Fruit fly (Drosophila melanogaster): ENCODE measurements around the gene noc.

DNA sequence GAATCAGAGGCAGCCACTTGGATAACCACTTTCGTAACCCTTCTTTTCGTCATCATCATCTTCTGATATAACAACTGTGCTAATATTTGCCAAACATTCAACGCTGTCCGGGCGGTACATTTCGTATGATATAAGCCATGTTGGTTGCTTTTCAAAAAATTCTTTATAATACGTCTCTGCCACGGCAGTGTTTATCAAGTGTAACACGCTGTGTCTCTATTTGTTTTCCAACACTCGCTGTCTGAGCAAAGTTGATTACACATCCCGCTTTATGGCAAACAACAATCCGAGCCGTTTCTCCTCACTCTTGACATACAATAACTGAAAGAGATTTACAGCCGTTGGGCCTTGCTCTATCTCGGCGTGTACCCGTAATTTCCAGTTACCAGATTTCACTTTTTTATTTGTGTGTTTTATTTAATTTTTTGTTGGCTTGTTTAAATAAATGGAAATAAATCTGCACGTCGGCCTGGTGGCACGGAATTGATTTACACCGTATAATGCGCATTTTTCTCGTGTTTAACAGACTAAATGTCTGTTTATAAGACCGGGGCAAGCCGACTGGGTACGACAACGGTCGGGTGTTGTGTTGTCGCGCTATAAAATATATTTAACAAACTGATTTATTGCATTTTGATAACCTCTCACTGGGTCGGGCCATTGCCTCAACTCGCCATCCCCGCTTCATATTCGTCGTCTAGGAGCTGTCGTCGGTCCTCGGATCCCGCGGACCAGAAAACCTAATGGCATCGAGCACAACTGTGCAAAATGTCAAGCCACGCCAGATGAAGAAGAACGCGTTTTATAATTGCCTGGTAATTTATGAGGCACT is 14.6 kb downstream of the noc start:
- peak; percentile 93 for TF ChIP-seq Mes4 (GFP tag; optimal IDR thresholded peaks at IDR 0.05)
- peak; percentile 74 for TF ChIP-seq luna (GFP tag; optimal IDR thresholded peaks at IDR 0.05)
- TF ChIP-seq nerfin-1 (tag; optimal IDR thresholded peaks at IDR 0.05) = peak; percentile 81
- peak; percentile 61; the same call in 1 of the 2 replicates for TF ChIP-seq Adf1 (GFP tag; IDR thresholded peaks at IDR 0.05)
- peak; percentile 90 for TF ChIP-seq CG3281 (GFP tag; optimal IDR thresholded peaks at IDR 0.05)
- TF ChIP-seq ham (GFP tag; IDR thresholded peaks at IDR 0.05) = peak; percentile 68; the same call in 1 of the 2 replicates
- peak; percentile 52; the same call in 1 of the 2 replicates for TF ChIP-seq Ptx1 (GFP tag; IDR thresholded peaks at IDR 0.05)
- TF ChIP-seq gt (GFP tag; IDR thresholded peaks at IDR 0.05) = peak; percentile 57; the same call in 1 of the 2 replicates
- peak; percentile 24 for TF ChIP-seq Abd-B (GFP tag; optimal IDR thresholded peaks at IDR 0.05)
- peak; percentile 63 for TF ChIP-seq bigmax (GFP tag; optimal IDR thresholded peaks at IDR 0.05)
- no peak for TF ChIP-seq Doc2 (GFP tag; IDR thresholded peaks at IDR 0.05)

All from whole organism, embryonic.